Worm (Caenorhabditis elegans): ENCODE results near the gene acs-2.

- TF ChIP-seq nhr-10 (tag; optimal IDR thresholded peaks at IDR 0.05), result no peak
- no peak for TF ChIP-seq F37D6.2 (tag; optimal IDR thresholded peaks at IDR 0.05)
- no peak for TF ChIP-seq lin-38 (GFP tag; IDR thresholded peaks at IDR 0.05)
- no peak for TF ChIP-seq mdl-1 (tag; optimal IDR thresholded peaks at IDR 0.05)
- TF ChIP-seq zag-1 (tag; optimal IDR thresholded peaks at IDR 0.05), result no peak
- TF ChIP-seq lin-13 (GFP tag; optimal IDR thresholded peaks at IDR 0.05), result no peak
- no peak for TF ChIP-seq aly-2 (tag; optimal IDR thresholded peaks at IDR 0.05)
- no peak for TF ChIP-seq mep-1 (tag; optimal IDR thresholded peaks at IDR 0.05)
- no peak for TF ChIP-seq ztf-11 (tag; optimal IDR thresholded peaks at IDR 0.05)
Measured at ce11 chrV:15577395-15577896, 10.3 kb downstream of the acs-2 start, which contains the start of gene atx-3.

Data from whole organism, L4 larva.